Fruit fly (Drosophila melanogaster) whole organism, embryonic: Measurements from ENCODE around the gene CG14636.
A peak's percentile ranks its signal among the peaks of the same experiment; 100 is the strongest.

Experiments used
- Blimp-1 ChIP-seq: fragments of 200-800 bp; sonication (Bioruptor generic); optimal IDR thresholded peaks from 3 replicates; lab custom pipeline; 2018; ENCODE audit warnings: missing biosample characterization, missing genetic modification characterization, mild to moderate bottlenecking, moderate library complexity, missing genetic modification reagents
- BtbVII ChIP-seq: fragments of 200-800 bp; sonication (Bioruptor generic); optimal IDR thresholded peaks from 3 replicates; lab custom pipeline; 2017; ENCODE audit warnings: missing biosample characterization, mild to moderate bottlenecking, missing genetic modification characterization
- CG11560 ChIP-seq: fragments of 200-800 bp; sonication (Bioruptor generic); IDR thresholded peaks from 3 replicates; pipeline ENCODE4 v1.3.6; 2022; ENCODE audit warnings: missing biosample characterization, missing genetic modification characterization
- CG1233 ChIP-seq: fragments of 200-800 bp; sonication (Bioruptor generic); optimal IDR thresholded peaks from 4 replicates; lab custom pipeline; 2018; ENCODE audit warnings: missing biosample characterization, mild to moderate bottlenecking, missing genetic modification characterization
- CG12769 ChIP-seq: fragments of 200-800 bp; sonication (Bioruptor generic); optimal IDR thresholded peaks from 2 replicates; lab custom pipeline; 2019; ENCODE audit warnings: missing biosample characterization, mild to moderate bottlenecking, missing genetic modification characterization, moderate library complexity
- CG13123 ChIP-seq: fragments of 200-800 bp; sonication (Bioruptor generic); optimal IDR thresholded peaks from 2 replicates; lab custom pipeline; 2016; ENCODE audit warnings: missing biosample characterization, missing genetic modification characterization
- CG15479 ChIP-seq: fragments of 200-800 bp; sonication (Bioruptor generic); optimal IDR thresholded peaks from 3 replicates; lab custom pipeline; 2019; ENCODE audit warnings: missing biosample characterization, mild to moderate bottlenecking, missing genetic modification characterization, moderate library complexity
- CG17802 ChIP-seq: fragments of 200-800 bp; sonication (Bioruptor generic); optimal IDR thresholded peaks from 2 replicates; lab custom pipeline; 2018; ENCODE audit warnings: missing biosample characterization, mild to moderate bottlenecking, missing genetic modification characterization, moderate library complexity
- CG18011 ChIP-seq: fragments of 200-800 bp; sonication (Bioruptor generic); optimal IDR thresholded peaks from 2 replicates; lab custom pipeline; 2017; ENCODE audit warnings: missing biosample characterization, missing genetic modification characterization, mild to moderate bottlenecking, moderate library complexity, missing genotype
- CG2202 ChIP-seq: fragments of 200-800 bp; sonication (Bioruptor generic); optimal IDR thresholded peaks from 2 replicates; lab custom pipeline; 2018; ENCODE audit warnings: missing biosample characterization, mild to moderate bottlenecking, missing genetic modification characterization
- CG2678 ChIP-seq: fragments of 200-800 bp; sonication (Bioruptor generic); optimal IDR thresholded peaks from 3 replicates; lab custom pipeline; 2019; ENCODE audit warnings: missing biosample characterization, mild to moderate bottlenecking, missing genetic modification characterization, moderate library complexity
- CG31388 ChIP-seq: fragments of 200-800 bp; sonication (Bioruptor generic); optimal IDR thresholded peaks from 2 replicates; lab custom pipeline; 2016; ENCODE audit warnings: missing biosample characterization, missing genetic modification characterization
- CG6254 ChIP-seq: fragments of 200-800 bp; sonication (Bioruptor generic); optimal IDR thresholded peaks from 3 replicates; lab custom pipeline; 2017; ENCODE audit warnings: mild to moderate bottlenecking, missing biosample characterization, missing genetic modification reagents, missing genetic modification characterization
- CG7357 ChIP-seq: fragments of 200-800 bp; sonication (Bioruptor generic); IDR thresholded peaks from 3 replicates; pipeline ENCODE4 v1.3.6; 2022; ENCODE audit warnings: missing biosample characterization, missing genetic modification characterization
- CG7839 ChIP-seq: fragments of 200-800 bp; sonication (Bioruptor generic); optimal IDR thresholded peaks from 3 replicates; lab custom pipeline; 2018; ENCODE audit warnings: missing biosample characterization, mild to moderate bottlenecking, missing genetic modification characterization, moderate library complexity
- CG9215 ChIP-seq: fragments of 200-800 bp; sonication (Bioruptor generic); IDR thresholded peaks from 2 replicates; pipeline ENCODE4 v1.3.6; 2022; ENCODE audit warnings: missing biosample characterization, missing genetic modification characterization
- CG9876 ChIP-seq: fragments of 200-800 bp; sonication (Bioruptor generic); optimal IDR thresholded peaks from 2 replicates; lab custom pipeline; 2016; ENCODE audit warnings: missing biosample characterization, missing genetic modification characterization
- Dip2 ChIP-seq: fragments of 200-800 bp; sonication (Bioruptor generic); IDR thresholded peaks from 2 replicates; pipeline ENCODE4 v1.3.6; 2022; ENCODE audit warnings: missing biosample characterization, missing genetic modification characterization
- Doc2 ChIP-seq: fragments of 200-800 bp; sonication (Bioruptor generic); IDR thresholded peaks from 2 replicates; pipeline ENCODE4 v1.3.6; 2022; ENCODE audit warnings: missing biosample characterization, missing genetic modification characterization
- GATAe ChIP-seq: fragments of 200-800 bp; sonication (Bioruptor generic); conservative IDR thresholded peaks from 2 replicates; pipeline ENCODE4 v1.3.6; 2022; ENCODE audit warnings: missing biosample characterization, missing genetic modification characterization
- Hand ChIP-seq: fragments of 200-800 bp; sonication (Bioruptor generic); optimal IDR thresholded peaks from 2 replicates; lab custom pipeline; 2017; ENCODE audit warnings: mild to moderate bottlenecking, missing biosample characterization, missing genetic modification reagents, missing genetic modification characterization
- Hmr ChIP-seq: fragments of 200-800 bp; sonication (Bioruptor generic); optimal IDR thresholded peaks from 3 replicates; lab custom pipeline; 2017; ENCODE audit warnings: mild to moderate bottlenecking, missing biosample characterization, missing genetic modification reagents, missing genetic modification characterization
- Nf-YA ChIP-seq: fragments of 200-800 bp; sonication (Bioruptor generic); IDR thresholded peaks from 2 replicates; pipeline ENCODE4 v1.3.6; 2022; ENCODE audit warnings: missing biosample characterization, missing genetic modification characterization
- Nf-YC ChIP-seq: fragments of 200-800 bp; optimal IDR thresholded peaks from 3 replicates; lab custom pipeline; 2019; ENCODE audit warnings: missing biosample characterization, mild to moderate bottlenecking, missing genetic modification characterization, moderate library complexity
- NfI ChIP-seq: fragments of 200-800 bp; sonication (Bioruptor generic); optimal IDR thresholded peaks from 3 replicates; lab custom pipeline; 2018; ENCODE audit warnings: missing biosample characterization, mild to moderate bottlenecking, missing genetic modification characterization, moderate library complexity
- Opbp ChIP-seq: fragments of 200-800 bp; sonication (Bioruptor generic); IDR thresholded peaks from 3 replicates; pipeline ENCODE4 v1.3.6; 2022; ENCODE audit warnings: missing biosample characterization, missing genetic modification characterization; ENCODE audit not compliant: partially characterized antibody
- Rx ChIP-seq: fragments of 200-800 bp; sonication (Bioruptor generic); IDR thresholded peaks from 2 replicates; pipeline ENCODE4 v1.3.6; 2022; ENCODE audit warnings: missing biosample characterization, missing genetic modification characterization
- Tbp ChIP-seq: fragments of >200 bp; optimal IDR thresholded peaks from 2 replicates; lab custom pipeline; 2018; ENCODE audit warnings: missing biosample characterization, missing genetic modification characterization
- Trl ChIP-seq, 3 experiments: fragments of >200 bp in 2 of 3; fragments of 200-800 bp in 1 of 3; sonication (Bioruptor generic) in 1 of 3; optimal IDR thresholded peaks; 2 replicates in 1 of 3; 3 replicates in 2 of 3; lab custom pipeline; 2016 to 2017; ENCODE audit warnings: missing biosample characterization in 1 of 3, missing genetic modification characterization in 1 of 3
- btn ChIP-seq: fragments of 200-800 bp; sonication (Bioruptor generic); optimal IDR thresholded peaks from 2 replicates; lab custom pipeline; 2016; ENCODE audit warnings: missing biosample characterization, missing genetic modification characterization
- caup ChIP-seq: fragments of 200-800 bp; sonication (Bioruptor generic); optimal IDR thresholded peaks from 3 replicates; lab custom pipeline; 2017; ENCODE audit warnings: missing biosample characterization, mild to moderate bottlenecking, missing genetic modification characterization, moderate library complexity; ENCODE audit not compliant: severe bottlenecking
- crc ChIP-seq: fragments of 200-800 bp; sonication (Bioruptor generic); optimal IDR thresholded peaks from 2 replicates; lab custom pipeline; 2016; ENCODE audit warnings: missing biosample characterization, missing genetic modification characterization
- esg ChIP-seq: fragments of 200-800 bp; sonication (Bioruptor generic); conservative IDR thresholded peaks from 2 replicates; pipeline ENCODE4 v1.3.6; 2022; ENCODE audit warnings: missing biosample characterization, missing genetic modification characterization
- fd3F ChIP-seq: fragments of 200-800 bp; sonication (Bioruptor generic); optimal IDR thresholded peaks from 2 replicates; lab custom pipeline; 2018; ENCODE audit warnings: missing biosample characterization, mild to moderate bottlenecking, missing genetic modification characterization, moderate library complexity
- fu2 ChIP-seq: fragments of 200-800 bp; sonication (Bioruptor generic); optimal IDR thresholded peaks from 2 replicates; lab custom pipeline; 2016; ENCODE audit warnings: missing biosample characterization, missing genetic modification characterization
- mam ChIP-seq: fragments of 200-800 bp; sonication (Bioruptor generic); optimal IDR thresholded peaks from 3 replicates; lab custom pipeline; 2016; ENCODE audit warnings: missing biosample characterization, missing genetic modification characterization
- otp ChIP-seq: fragments of 200-800 bp; sonication (Bioruptor generic); IDR thresholded peaks from 3 replicates; pipeline ENCODE4, ENCODE4 v1.3.6; 2022; ENCODE audit warnings: missing biosample characterization, missing genetic modification characterization
- ro ChIP-seq: fragments of 200-800 bp; sonication (Bioruptor generic); IDR thresholded peaks from 2 replicates; pipeline ENCODE4 v1.3.6; 2022; ENCODE audit warnings: missing biosample characterization, missing genetic modification characterization
- so ChIP-seq: fragments of 200-800 bp; sonication (Bioruptor generic); IDR thresholded peaks from 3 replicates; pipeline ENCODE4 v1.3.6; 2022; ENCODE audit warnings: missing biosample characterization, missing genetic modification characterization
- tio ChIP-seq: fragments of 200-800 bp; sonication (Bioruptor generic); optimal IDR thresholded peaks from 2 replicates; lab custom pipeline; 2017; ENCODE audit warnings: missing biosample characterization, missing genetic modification characterization, inconsistent platforms
- tll ChIP-seq, 2 experiments: fragments of 200-800 bp in 1 of 2; fragments of >200 bp in 1 of 2; sonication (Bioruptor generic) in 1 of 2; optimal IDR thresholded peaks; 2 replicates each; lab custom pipeline; 2017 to 2019; ENCODE audit warnings: missing biosample characterization in 2 of 2, missing genetic modification characterization in 2 of 2, mild to moderate bottlenecking in 1 of 2, moderate library complexity in 1 of 2
- vfl ChIP-seq: fragments of 200-800 bp; sonication (Bioruptor generic); optimal IDR thresholded peaks from 2 replicates; lab custom pipeline; 2016; ENCODE audit warnings: missing biosample characterization, missing genetic modification characterization
- zf30C ChIP-seq: fragments of 200-800 bp; sonication (Bioruptor generic); optimal IDR thresholded peaks from 3 replicates; lab custom pipeline; 2018; ENCODE audit warnings: missing biosample characterization, mild to moderate bottlenecking, missing genetic modification characterization

CG14636 gene

dm6 chr3R:4215264-4215993 lies at the start of gene CG14636 (continued):
- no peak for TF ChIP-seq CG31388 (GFP tag; lab: Kevin White, UChicago)
- TF ChIP-seq CG11560 (tag; lab: Robert Waterston, UW), result peak; percentile 69; the same call in 2 of the 3 replicates
- TF ChIP-seq CG6254, result no peak
- no peak for TF ChIP-seq CG2202 (tag; lab: Kevin White, UChicago)
- peak; percentile 78 for TF ChIP-seq CG7839
- TF ChIP-seq BtbVII (GFP tag; lab: Kevin White, UChicago), result peak; percentile 72
- peak; percentile 67 for TF ChIP-seq caup (GFP tag; lab: Kevin White, UChicago)
- TF ChIP-seq fu2 (GFP tag; lab: Kevin White, UChicago), result peak; percentile 61
- peak; percentile 36 for TF ChIP-seq btn
- TF ChIP-seq fd3F (GFP tag; lab: Kevin White, UChicago), result peak; percentile 58
- TF ChIP-seq so, result peak; percentile 81; the same call in 2 of the 3 replicates
- TF ChIP-seq CG2678 (tag; lab: Kevin White, UChicago), result peak; percentile 78
- TF ChIP-seq otp (GFP tag; lab: Robert Waterston, UW), result 0 out of 3 replicates have a peak, but pooled peaks have one; percentile 25
- peak; percentile 70; the same call in 2 of the 3 replicates for TF ChIP-seq CG7357 (GFP tag; lab: Robert Waterston, UW)
- peak; percentile 71 for TF ChIP-seq CG12769 (tag; lab: Kevin White, UChicago)
- TF ChIP-seq CG18011, result peak; percentile 48
- TF ChIP-seq Dip2 (GFP tag; lab: Robert Waterston, UW), result 0 out of 2 replicates have a peak, but pooled peaks have one; percentile 17
- peak; percentile 73 for TF ChIP-seq mam (GFP tag; lab: Kevin White, UChicago)
- TF ChIP-seq esg, result peak; percentile 77
- TF ChIP-seq CG9215 (GFP tag; lab: Robert Waterston, UW), result peak; percentile 71
- no peak for TF ChIP-seq Tbp (GFP tag; lab: Kevin White, UChicago)
- peak; percentile 59 for TF ChIP-seq tio (GFP tag; lab: Kevin White, UChicago)
- TF ChIP-seq Opbp, result no peak
- no peak for TF ChIP-seq Doc2 (GFP tag; lab: Robert Waterston, UW)
- peak; percentile 59; the same call in 1 of the 2 replicates for TF ChIP-seq Nf-YA (GFP tag; lab: Robert Waterston, UW)
- TF ChIP-seq Rx, result peak; percentile 60
- TF ChIP-seq CG1233 (GFP tag; lab: Kevin White, UChicago), result peak; percentile 48
- peak; percentile 75 for TF ChIP-seq Nf-YC (tag; lab: Kevin White, UChicago)
- TF ChIP-seq tll (GFP tag; optimal IDR thresholded peaks at IDR 0.05; lab: Kevin White, UChicago), result no peak
- TF ChIP-seq CG15479 (GFP tag; lab: Kevin White, UChicago), result no peak
- peak; percentile 19 for TF ChIP-seq Hand (GFP tag; lab: Kevin White, UChicago)
- no peak for TF ChIP-seq zf30C
- TF ChIP-seq GATAe, result peak; percentile 48; the same call in 1 of the 2 replicates
- peak; percentile 46 for TF ChIP-seq crc (GFP tag; lab: Kevin White, UChicago)
- peak; percentile 80 for TF ChIP-seq Hmr
- TF ChIP-seq CG17802 (tag; lab: Kevin White, UChicago), result no peak
- TF ChIP-seq Trl (optimal IDR thresholded peaks at IDR 0.05; lab: Kevin White, UChicago), result no peak
- peak; percentile 71 for TF ChIP-seq Trl (GFP tag; optimal IDR thresholded peaks at IDR 0.05; lab: Kevin White, UChicago)
- TF ChIP-seq Blimp-1 (GFP tag; lab: Kevin White, UChicago), result peak; percentile 10
- TF ChIP-seq NfI (GFP tag; lab: Kevin White, UChicago), result peak; percentile 70
- TF ChIP-seq ro, result peak; percentile 47; the same call in 1 of the 2 replicates
- TF ChIP-seq CG9876, result peak; percentile 49
- TF ChIP-seq CG13123 (GFP tag; lab: Kevin White, UChicago), result no peak
- no peak for TF ChIP-seq vfl (GFP tag; lab: Kevin White, UChicago)
- TF ChIP-seq, all 482 proteins: peak for 334
